Worm (Caenorhabditis elegans): ENCODE measurements around the gene Y53F4B.24.
A peak's percentile ranks its signal among the peaks of the same experiment; 100 is the strongest.

The Y53F4B.24 gene

ce11 chrII:15089086-15089895 lies 44.9 kb downstream of the Y53F4B.24 start:
- no peak for TF ChIP-seq F57C9.4 (tag; optimal IDR thresholded peaks at IDR 0.05)
- TF ChIP-seq F52B5.7 (tag; optimal IDR thresholded peaks at IDR 0.05), result no peak
- TF ChIP-seq mcd-1 (GFP tag; IDR thresholded peaks at IDR 0.05), result peak; percentile 45; the same call in 1 of the 2 replicates
- TF ChIP-seq nfyb-1 (GFP tag; IDR thresholded peaks at IDR 0.05), result 0 out of 2 replicates have a peak, but pooled peaks have one; percentile 53
- TF ChIP-seq ccch-3 (GFP tag; optimal IDR thresholded peaks at IDR 0.05), result no peak
- TF ChIP-seq mes-4 (tag; optimal IDR thresholded peaks at IDR 0.05), result no peak
- TF ChIP-seq F23B12.7 (tag; optimal IDR thresholded peaks at IDR 0.05; ENCODE audit: insufficient read depth), result no peak
- no peak for TF ChIP-seq F55B11.4 (tag; optimal IDR thresholded peaks at IDR 0.05; ENCODE audit: borderline replicate concordance, insufficient read depth)
- TF ChIP-seq ztf-25 (GFP tag; IDR thresholded peaks at IDR 0.05), result no peak
- no peak for TF ChIP-seq madf-10 (tag; optimal IDR thresholded peaks at IDR 0.05)
- TF ChIP-seq ztf-18 (tag; optimal IDR thresholded peaks at IDR 0.05), result no peak
- TF ChIP-seq Y79H2A.3 (GFP tag; conservative IDR thresholded peaks at IDR 0.05), result no peak
- TF ChIP-seq ceh-27 (GFP tag; optimal IDR thresholded peaks at IDR 0.05), result peak; percentile 47
- TF ChIP-seq B0019.2 (GFP tag; conservative IDR thresholded peaks at IDR 0.05), result no peak
- TF ChIP-seq D2030.7 (GFP tag; IDR thresholded peaks at IDR 0.05), result no peak
- TF ChIP-seq dpff-1 (tag; optimal IDR thresholded peaks at IDR 0.05), result no peak
- no peak for TF ChIP-seq athp-1 (tag; optimal IDR thresholded peaks at IDR 0.05)
- TF ChIP-seq tlf-1 (GFP tag; optimal IDR thresholded peaks at IDR 0.05), result no peak
- no peak for TF ChIP-seq hlh-26 (GFP tag; conservative IDR thresholded peaks at IDR 0.05)
- TF ChIP-seq nhr-27 (tag; optimal IDR thresholded peaks at IDR 0.05), result no peak
- TF ChIP-seq rcor-1 (GFP tag; IDR thresholded peaks at IDR 0.05), result peak; percentile 58
- TF ChIP-seq aptf-2 (GFP tag; conservative IDR thresholded peaks at IDR 0.05), result no peak
- TF ChIP-seq lin-54 (GFP tag; optimal IDR thresholded peaks at IDR 0.05), result peak; percentile 97
- no peak for TF ChIP-seq B0336.3 (GFP tag; IDR thresholded peaks at IDR 0.05)
- no peak for TF ChIP-seq dox-1 (GFP tag; IDR thresholded peaks at IDR 0.05)
- TF ChIP-seq K12H6.12 (tag; optimal IDR thresholded peaks at IDR 0.05), result no peak
- TF ChIP-seq nhr-179 (tag; optimal IDR thresholded peaks at IDR 0.05), result no peak
- TF ChIP-seq let-607 (tag; optimal IDR thresholded peaks at IDR 0.05), result peak in 1 of 2 experiments; percentile 40
- no peak for TF ChIP-seq egl-18 (GFP tag; IDR thresholded peaks at IDR 0.05)
- TF ChIP-seq attf-5 (GFP tag; optimal IDR thresholded peaks at IDR 0.05), result no peak
- TF ChIP-seq ztf-22 (GFP tag; optimal IDR thresholded peaks at IDR 0.05), result no peak
- no peak for TF ChIP-seq F22D6.2 (tag; optimal IDR thresholded peaks at IDR 0.05)
- no peak for TF ChIP-seq mel-28 (tag; optimal IDR thresholded peaks at IDR 0.05; ENCODE audit: borderline replicate concordance)
- TF ChIP-seq Y56A3A.18 (GFP tag; IDR thresholded peaks at IDR 0.05), result no peak
- 0 out of 2 replicates have a peak, but pooled peaks have one; percentile 21 for TF ChIP-seq ceh-40 (GFP tag; IDR thresholded peaks at IDR 0.05)
- no peak for TF ChIP-seq fkh-3 (tag; optimal IDR thresholded peaks at IDR 0.05)
- TF ChIP-seq snpc-3.4 (tag; optimal IDR thresholded peaks at IDR 0.05), result peak; percentile 16
- TF ChIP-seq mxl-1 (tag; optimal IDR thresholded peaks at IDR 0.05), result no peak
- no peak for TF ChIP-seq xnd-1 (tag; optimal IDR thresholded peaks at IDR 0.05)
- TF ChIP-seq pbrm-1 (GFP tag; IDR thresholded peaks at IDR 0.05), result no peak
- TF ChIP-seq snpc-1.3 (tag; optimal IDR thresholded peaks at IDR 0.05; ENCODE audit: insufficient read depth), result peak; percentile 13
- no peak for TF ChIP-seq aptf-3 (GFP tag; IDR thresholded peaks at IDR 0.05)
- TF ChIP-seq ztf-6 (GFP tag; IDR thresholded peaks at IDR 0.05), result no peak
- no peak for TF ChIP-seq lin-26 (GFP tag; IDR thresholded peaks at IDR 0.05)
- peak; percentile 65 for TF ChIP-seq efl-1 (GFP tag; optimal IDR thresholded peaks at IDR 0.05)
- no peak for TF ChIP-seq ztf-28 (GFP tag; IDR thresholded peaks at IDR 0.05)
- TF ChIP-seq zim-3 (tag; optimal IDR thresholded peaks at IDR 0.05), result no peak

Measured in whole organism, young adult.